Worm (Caenorhabditis elegans): Measurements from ENCODE around the gene sir-2.2.

DNA sequence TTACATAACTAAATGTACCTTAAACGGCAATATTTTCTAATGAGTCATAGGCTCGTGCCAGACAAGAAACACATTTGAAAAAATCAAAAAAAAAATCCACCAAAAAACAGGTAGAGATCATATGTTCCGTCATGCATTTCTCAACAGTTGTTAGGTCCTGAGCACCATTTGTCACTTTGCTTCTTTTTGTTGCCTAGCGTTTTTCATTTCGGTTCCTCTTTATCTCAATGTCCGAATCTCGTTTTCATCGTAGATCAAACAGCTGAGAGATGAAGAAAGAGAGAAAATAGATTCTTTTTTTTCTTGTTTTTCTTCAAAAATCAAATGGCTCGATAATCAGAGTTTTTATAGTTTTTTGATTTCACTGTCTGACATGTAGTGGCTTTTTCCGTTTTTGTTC is 13.1 kb downstream of the sir-2.2 start:
- TF ChIP-seq gmeb-1 (tag; optimal IDR thresholded peaks at IDR 0.05) = no peak
- TF ChIP-seq nhr-11 (tag; optimal IDR thresholded peaks at IDR 0.05) = no peak
- no peak for TF ChIP-seq elt-1 (tag; optimal IDR thresholded peaks at IDR 0.05)
- no peak for TF ChIP-seq nhr-25 (tag; optimal IDR thresholded peaks at IDR 0.05)
- no peak for TF ChIP-seq snpc-4 (tag; optimal IDR thresholded peaks at IDR 0.05)
- no peak for TF ChIP-seq ztf-11 (tag; optimal IDR thresholded peaks at IDR 0.05)
- TF ChIP-seq elt-3 (tag; optimal IDR thresholded peaks at IDR 0.05) = no peak
